Worm (Caenorhabditis elegans): Measurements from ENCODE around the gene adal-1.
A peak's percentile ranks its signal among the peaks of the same experiment; 100 is the strongest.

The adal-1 gene

DNA sequence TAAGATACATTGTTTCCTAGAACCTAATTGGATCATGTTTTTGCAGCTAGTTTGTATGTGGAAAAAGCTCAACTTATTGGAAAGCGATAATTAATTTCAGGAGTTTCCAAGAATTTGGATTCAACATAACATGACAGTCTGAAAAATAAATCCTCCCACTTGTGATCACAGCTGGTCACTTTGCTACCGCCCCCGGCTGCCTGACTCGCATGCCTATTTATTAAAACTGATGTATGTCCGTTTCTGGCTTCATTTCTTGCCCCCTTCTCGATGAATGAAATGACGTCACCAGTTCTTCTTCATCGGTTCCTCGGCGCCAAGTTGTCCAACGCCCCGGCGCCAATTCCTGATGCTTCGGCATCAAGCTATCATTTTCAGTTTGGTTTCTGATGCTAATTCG lies 33.6 kb upstream of the adal-1 start:
- TF ChIP-seq unc-39 (tag; optimal IDR thresholded peaks at IDR 0.05) (no peak), hlh-1 (tag; optimal IDR thresholded peaks at IDR 0.05) (no peak), nhr-12 (tag; optimal IDR thresholded peaks at IDR 0.05) (no peak), tbx-8 (GFP tag; optimal IDR thresholded peaks at IDR 0.05) (no peak), lin-13 (tag; optimal IDR thresholded peaks at IDR 0.05) (no peak), flh-1 (GFP tag; optimal IDR thresholded peaks at IDR 0.05) (no peak), lin-32 (GFP tag; optimal IDR thresholded peaks at IDR 0.05) (no peak), ham-2 (GFP tag; optimal IDR thresholded peaks at IDR 0.05) (no peak), nhr-237 (tag; optimal IDR thresholded peaks at IDR 0.05) (no peak), blmp-1 (tag; optimal IDR thresholded peaks at IDR 0.05) (no peak)

DNA sequence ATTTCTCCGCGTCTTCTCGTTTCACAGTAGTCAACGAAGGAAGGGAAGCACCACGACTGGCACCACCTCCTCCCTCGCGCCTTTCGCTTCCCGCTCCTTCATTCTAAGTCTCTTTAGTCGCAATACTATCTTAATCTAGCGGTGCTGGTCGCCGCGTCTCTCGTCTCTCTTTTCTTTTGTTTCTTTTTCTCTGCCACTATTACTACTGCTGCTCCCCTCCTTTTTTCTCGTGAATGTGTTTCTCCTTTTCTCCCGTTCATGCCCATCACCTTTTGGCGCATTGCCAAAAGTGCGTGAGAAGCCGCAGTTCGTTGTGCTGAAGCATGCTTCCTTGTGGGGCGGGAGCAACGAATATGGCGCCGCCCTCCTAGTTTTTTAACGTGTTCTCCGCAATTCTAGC lies 33.0 kb upstream of the adal-1 start:
- TF ChIP-seq cnd-1 (tag; optimal IDR thresholded peaks at IDR 0.05) (no peak), zip-8 (tag; optimal IDR thresholded peaks at IDR 0.05) (no peak), unc-62 (GFP tag; optimal IDR thresholded peaks at IDR 0.05) (no peak), blmp-1 (tag; optimal IDR thresholded peaks at IDR 0.05) (no peak), unc-39 (tag; optimal IDR thresholded peaks at IDR 0.05) (no peak), bed-3 (GFP tag; optimal IDR thresholded peaks at IDR 0.05) (no peak), pha-4 (tag; optimal IDR thresholded peaks at IDR 0.05) (no peak), snpc-4 (tag; optimal IDR thresholded peaks at IDR 0.05) (no peak), nhr-2 (tag; optimal IDR thresholded peaks at IDR 0.05) (no peak), nhr-76 (tag; optimal IDR thresholded peaks at IDR 0.05) (no peak), flh-1 (GFP tag; optimal IDR thresholded peaks at IDR 0.05) (no peak), ceh-39 (tag; optimal IDR thresholded peaks at IDR 0.05) (no peak), nhr-237 (tag; optimal IDR thresholded peaks at IDR 0.05) (peak; percentile 1), unc-120 (tag; optimal IDR thresholded peaks at IDR 0.05; ENCODE audit: poor library complexity, severe bottlenecking) (peak; percentile 77)

DNA sequence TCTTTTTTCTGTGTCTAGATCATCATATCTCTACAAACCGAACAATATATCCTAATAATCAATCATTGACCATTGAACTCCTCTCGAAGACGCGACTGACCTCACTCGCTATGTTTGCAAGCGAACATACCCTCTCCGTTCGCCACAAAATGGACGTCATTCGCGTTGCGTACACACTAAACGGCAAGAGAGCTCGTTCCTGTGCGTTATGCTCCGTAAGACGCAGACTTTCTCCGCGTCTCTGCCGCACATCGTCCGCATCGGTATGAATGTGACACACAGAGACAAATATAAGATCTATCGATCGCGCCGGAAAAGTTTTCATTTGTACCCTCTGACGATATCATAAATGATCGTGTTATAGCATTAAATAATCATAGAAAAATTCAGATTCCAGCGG lies 32.6 kb upstream of the adal-1 start:
- peak; percentile 65 for TF ChIP-seq ham-2 (GFP tag; optimal IDR thresholded peaks at IDR 0.05)
- TF ChIP-seq pha-4 (tag; optimal IDR thresholded peaks at IDR 0.05): peak; percentile 57
- no peak for TF ChIP-seq nhr-76 (tag; optimal IDR thresholded peaks at IDR 0.05)
- peak; percentile 20 for TF ChIP-seq zip-8 (tag; optimal IDR thresholded peaks at IDR 0.05)
- no peak for TF ChIP-seq cnd-1 (tag; optimal IDR thresholded peaks at IDR 0.05)
- TF ChIP-seq unc-62 (GFP tag; optimal IDR thresholded peaks at IDR 0.05): peak; percentile 27
- no peak for TF ChIP-seq unc-120 (tag; optimal IDR thresholded peaks at IDR 0.05; ENCODE audit: poor library complexity, severe bottlenecking)
- TF ChIP-seq nhr-2 (tag; optimal IDR thresholded peaks at IDR 0.05): peak; percentile 76
- peak; percentile 27 for TF ChIP-seq lin-13 (tag; optimal IDR thresholded peaks at IDR 0.05)
- TF ChIP-seq snpc-4 (tag; optimal IDR thresholded peaks at IDR 0.05): no peak
- TF ChIP-seq ceh-39 (tag; optimal IDR thresholded peaks at IDR 0.05): peak; percentile 62

DNA sequence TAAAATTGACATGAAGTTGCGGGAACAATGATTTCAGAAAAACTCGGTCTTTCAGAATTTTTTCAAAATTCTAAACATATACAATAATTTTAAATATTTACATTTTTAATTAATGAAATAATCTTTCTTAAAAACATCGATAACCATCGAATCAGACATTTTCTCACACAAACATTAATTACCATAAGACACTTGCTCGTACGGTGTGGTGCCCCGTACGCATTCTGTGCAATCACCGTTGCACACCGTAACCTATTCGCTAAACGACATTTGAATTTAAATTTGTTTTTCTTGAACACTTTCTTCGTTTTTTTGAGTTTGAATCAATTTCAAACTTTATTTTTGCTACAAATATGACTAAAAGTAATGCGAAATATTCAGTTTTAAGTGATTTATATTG lies 30.4 kb upstream of the adal-1 start:
- TF ChIP-seq mls-2 (tag; optimal IDR thresholded peaks at IDR 0.05): no peak
- TF ChIP-seq nhr-2 (tag; optimal IDR thresholded peaks at IDR 0.05): no peak
- no peak for TF ChIP-seq pha-4 (tag; optimal IDR thresholded peaks at IDR 0.05)
- no peak for TF ChIP-seq ceh-39 (tag; optimal IDR thresholded peaks at IDR 0.05)
- TF ChIP-seq nhr-28 (tag; optimal IDR thresholded peaks at IDR 0.05): no peak
- TF ChIP-seq lsy-2 (tag; optimal IDR thresholded peaks at IDR 0.05): peak; percentile 40
- TF ChIP-seq mab-5 (tag; optimal IDR thresholded peaks at IDR 0.05): no peak

DNA sequence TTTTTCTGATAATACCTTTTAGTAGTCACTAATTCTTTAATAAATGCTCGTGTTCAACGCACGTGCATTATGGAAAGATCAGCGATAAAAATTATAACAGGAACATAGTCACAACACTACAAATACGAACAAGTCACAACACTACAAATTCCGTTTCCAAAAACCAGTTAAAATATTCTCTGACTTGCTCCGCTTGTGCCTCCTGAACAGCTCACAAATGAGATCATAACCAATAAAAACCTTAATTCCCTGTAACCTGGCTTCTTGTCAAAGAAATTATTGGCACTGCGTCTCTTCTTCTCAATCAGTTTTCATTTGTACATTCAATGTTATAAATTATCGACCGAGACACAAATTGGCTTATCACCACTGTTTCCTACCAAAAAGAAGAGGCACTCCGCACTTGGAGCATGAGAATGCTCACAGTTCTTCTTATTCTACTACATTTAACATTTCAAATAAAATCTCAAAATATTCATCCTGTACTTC lies 26.0 kb upstream of the adal-1 start, which contains the start of gene B0252.1:
B0252.1 (plus strand) TSS at position 318 of the 489 bp plus-strand sequence.
- TF ChIP-seq cnd-1 (tag; optimal IDR thresholded peaks at IDR 0.05) (no peak), sem-2 (GFP tag; optimal IDR thresholded peaks at IDR 0.05) (no peak)

DNA sequence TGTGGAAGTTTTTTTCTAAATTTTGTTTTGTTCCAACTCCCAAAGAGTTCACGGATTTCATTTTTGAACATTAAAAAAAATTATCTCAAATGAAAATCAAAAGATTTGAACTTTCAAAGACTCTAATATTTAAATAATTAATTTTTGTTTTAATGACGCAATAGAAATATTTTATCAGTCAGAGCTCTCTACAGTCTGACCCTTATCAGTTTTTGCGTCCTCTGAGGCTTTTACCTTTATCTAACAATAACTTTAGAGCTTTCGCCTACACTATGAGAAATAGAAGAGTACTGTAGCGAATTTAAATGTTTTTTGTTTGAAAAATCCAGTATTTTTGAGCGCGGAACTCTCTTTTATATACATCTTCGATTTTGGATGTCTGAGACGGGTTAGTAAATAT lies 25.4 kb upstream of the adal-1 start, which contains the start of gene B0252.5:
B0252.5 (minus strand) TSS at position 17 of the 400 bp plus-strand sequence.
- TF ChIP-seq lsy-2 (tag; optimal IDR thresholded peaks at IDR 0.05) (no peak), ceh-43 (GFP tag; optimal IDR thresholded peaks at IDR 0.05) (no peak), zip-8 (tag; optimal IDR thresholded peaks at IDR 0.05) (no peak), nhr-76 (tag; optimal IDR thresholded peaks at IDR 0.05) (no peak), drap-1 (GFP tag; optimal IDR thresholded peaks at IDR 0.05) (no peak), mab-5 (tag; optimal IDR thresholded peaks at IDR 0.05) (no peak), mep-1 (tag; optimal IDR thresholded peaks at IDR 0.05) (no peak), flh-1 (GFP tag; optimal IDR thresholded peaks at IDR 0.05) (no peak), blmp-1 (tag; optimal IDR thresholded peaks at IDR 0.05) (no peak), ceh-83 (GFP tag; optimal IDR thresholded peaks at IDR 0.05) (no peak), sptf-1 (tag; optimal IDR thresholded peaks at IDR 0.05) (no peak), hlh-1 (tag; optimal IDR thresholded peaks at IDR 0.05) (no peak), bed-3 (GFP tag; optimal IDR thresholded peaks at IDR 0.05) (no peak), nhr-2 (tag; optimal IDR thresholded peaks at IDR 0.05) (no peak), unc-120 (tag; optimal IDR thresholded peaks at IDR 0.05; ENCODE audit: poor library complexity, severe bottlenecking) (no peak), lin-13 (tag; optimal IDR thresholded peaks at IDR 0.05) (no peak), ztf-11 (tag; optimal IDR thresholded peaks at IDR 0.05) (no peak), lin-32 (GFP tag; optimal IDR thresholded peaks at IDR 0.05) (no peak), M03D4.4 (tag; optimal IDR thresholded peaks at IDR 0.05) (no peak), mls-2 (tag; optimal IDR thresholded peaks at IDR 0.05) (no peak)

Data from whole organism, mixed stage, embryonic.